Worm (Caenorhabditis elegans): ENCODE results near the gene B0280.9.

- no peak for TF ChIP-seq blmp-1 (tag; optimal IDR thresholded peaks at IDR 0.05)
- TF ChIP-seq nhr-237 (tag; optimal IDR thresholded peaks at IDR 0.05) = no peak
- no peak for TF ChIP-seq nhr-12 (tag; optimal IDR thresholded peaks at IDR 0.05)
- no peak for TF ChIP-seq sptf-1 (tag; optimal IDR thresholded peaks at IDR 0.05)
- TF ChIP-seq ztf-11 (tag; optimal IDR thresholded peaks at IDR 0.05) = no peak
- TF ChIP-seq snpc-4 (tag; optimal IDR thresholded peaks at IDR 0.05) = no peak
- TF ChIP-seq sem-2 (GFP tag; optimal IDR thresholded peaks at IDR 0.05) = no peak
- no peak for TF ChIP-seq lin-13 (tag; optimal IDR thresholded peaks at IDR 0.05)
- TF ChIP-seq unc-62 (GFP tag; optimal IDR thresholded peaks at IDR 0.05) = no peak
- TF ChIP-seq nhr-76 (tag; optimal IDR thresholded peaks at IDR 0.05) = no peak
Measured at ce11 chrIII:7120477-7120876, 2.2 kb downstream of the B0280.9 start.

Measured in whole organism, mixed stage, embryonic.